Worm (Caenorhabditis elegans) whole organism, midembryonic: ENCODE results near the gene nlp-61.

Experiments used
- T22C8.4 ChIP-seq: fragments of 200-800 bp; sonication (Bioruptor generic); IDR thresholded peaks from 2 replicates; pipeline ENCODE4 v1.3.6; 2022; ENCODE audit warnings: missing genetic modification characterization, missing compliant biosample characterization
- cog-1 ChIP-seq: sonication (generic microtip); optimal IDR thresholded peaks from 2 replicates; lab custom pipeline; 2016; ENCODE audit warnings: missing genetic modification characterization, missing compliant biosample characterization
- flt-1 ChIP-seq: fragments of 200-800 bp; sonication (Bioruptor generic); IDR thresholded peaks from 2 replicates; pipeline ENCODE4 v1.3.6; 2022; ENCODE audit warnings: missing genetic modification characterization, missing compliant biosample characterization
- klf-2 ChIP-seq: fragments of 200-800 bp; sonication (Bioruptor generic); conservative IDR thresholded peaks from 2 replicates; pipeline ENCODE4 v1.3.6; 2022; ENCODE audit warnings: missing genetic modification reagents, missing genetic modification characterization, missing compliant biosample characterization
- med-1 ChIP-seq: sonication (generic microtip); optimal IDR thresholded peaks from 2 replicates; lab custom pipeline; 2017; ENCODE audit warnings: missing genetic modification characterization, mild to moderate bottlenecking, missing compliant biosample characterization, antibody characterized with exemption, missing genetic modification reagents; ENCODE audit not compliant: insufficient read depth
- ref-1 ChIP-seq: fragments of 200-800 bp; sonication (Bioruptor generic); conservative IDR thresholded peaks from 2 replicates; pipeline ENCODE4 v1.3.6; 2022; ENCODE audit warnings: missing genetic modification reagents, missing genetic modification characterization, missing compliant biosample characterization
- tab-1 ChIP-seq: fragments of 200-800 bp; sonication (Bioruptor generic); IDR thresholded peaks from 2 replicates; pipeline ENCODE4 v1.3.6; 2022; ENCODE audit warnings: missing genetic modification characterization, missing compliant biosample characterization
- ztf-23 ChIP-seq: fragments of 200-800 bp; sonication (Bioruptor generic); IDR thresholded peaks from 2 replicates; pipeline ENCODE4 v1.3.6; 2022; ENCODE audit warnings: missing genetic modification reagents, missing genetic modification characterization, missing compliant biosample characterization
- ztf-29 ChIP-seq: fragments of 200-800 bp; sonication (Bioruptor generic); IDR thresholded peaks from 2 replicates; pipeline ENCODE4 v1.3.6; 2022; ENCODE audit warnings: missing genetic modification reagents, missing genetic modification characterization, missing compliant biosample characterization

nlp-61 gene

DNA sequence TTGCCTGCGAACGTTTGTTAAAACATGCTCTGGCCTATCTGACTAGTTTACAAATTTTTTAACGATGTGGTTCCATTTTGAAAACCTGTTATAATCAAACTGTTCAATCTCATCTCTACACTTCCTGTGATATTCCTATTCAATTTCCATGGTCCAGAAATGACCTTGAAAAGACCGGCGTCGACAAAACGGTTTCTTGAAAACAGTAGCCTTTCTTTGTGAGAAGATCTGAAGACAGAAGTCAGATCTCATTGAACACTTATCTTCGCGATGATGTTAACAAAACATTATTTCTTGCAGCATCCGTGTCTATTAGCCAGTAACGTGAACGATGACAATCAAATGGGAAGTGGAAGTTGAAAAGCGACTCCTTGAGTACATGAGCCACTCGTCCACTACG is 30.8 kb upstream of the nlp-61 start, which contains the start of gene C44E12.1:
Gene C44E12.1 (plus strand): TSS at position 301 of the 400 bp plus-strand sequence.
- no peak for TF ChIP-seq tab-1 (GFP tag; lab: Robert Waterston, UW)
- no peak for TF ChIP-seq cog-1 (tag; lab: Kevin White, UChicago)
- no peak for TF ChIP-seq ztf-23
- TF ChIP-seq flt-1 (GFP tag; lab: Robert Waterston, UW), result no peak

DNA sequence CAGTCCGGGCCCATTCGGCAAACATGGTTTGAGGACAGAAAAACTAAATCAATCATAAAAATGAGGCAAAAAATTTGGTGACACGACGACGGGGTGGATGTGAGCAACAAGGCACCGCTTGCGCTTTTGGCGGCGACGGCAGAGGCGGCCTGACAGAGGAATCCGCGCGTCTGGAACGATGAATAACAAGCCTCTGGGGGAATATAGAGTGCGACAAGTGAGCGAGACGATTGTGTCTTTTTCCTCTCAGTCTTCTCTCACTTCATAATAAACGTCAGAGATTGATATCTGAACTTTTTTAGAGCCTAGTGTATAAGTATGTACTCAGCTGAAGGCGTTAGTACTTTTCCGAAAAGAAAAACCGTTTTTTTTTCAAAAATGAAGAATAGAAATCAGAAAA is 19.5 kb upstream of the nlp-61 start, which contains the start of gene twk-17:
Gene twk-17 (minus strand): TSS at position 101 of the 400 bp plus-strand sequence.
- TF ChIP-seq med-1 (no peak), T22C8.4 (GFP tag; lab: Robert Waterston, UW) (no peak), cog-1 (tag; lab: Kevin White, UChicago) (no peak), flt-1 (GFP tag; lab: Robert Waterston, UW) (no peak), tab-1 (GFP tag; lab: Robert Waterston, UW) (no peak), ztf-23 (no peak), ref-1 (GFP tag; lab: Robert Waterston, UW) (no peak), klf-2 (GFP tag; lab: Robert Waterston, UW) (no peak)

DNA sequence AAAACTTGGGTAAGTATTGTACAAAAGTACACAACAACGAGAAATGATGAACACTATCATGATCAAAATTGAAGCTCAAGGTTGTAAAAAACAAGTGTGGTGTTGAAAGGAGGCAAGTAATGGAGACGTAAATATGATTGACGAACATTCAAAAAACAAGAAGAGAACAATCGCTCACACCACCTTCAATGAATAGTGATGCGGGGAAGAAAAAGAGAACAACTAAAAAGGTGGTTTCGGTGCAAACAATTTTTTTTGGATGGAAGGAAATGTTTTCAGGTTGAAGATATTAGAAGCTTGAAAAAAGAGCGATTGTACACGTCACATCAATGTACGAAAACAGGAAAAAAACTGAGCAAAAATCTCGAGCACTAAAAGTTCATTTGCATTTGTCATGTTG is 13.0 kb upstream of the nlp-61 start:
- no peak for TF ChIP-seq ztf-29
- no peak for TF ChIP-seq tab-1 (GFP tag; lab: Robert Waterston, UW)
- TF ChIP-seq klf-2 (GFP tag; lab: Robert Waterston, UW), result no peak
- no peak for TF ChIP-seq T22C8.4 (GFP tag; lab: Robert Waterston, UW)
- no peak for TF ChIP-seq med-1
- no peak for TF ChIP-seq cog-1 (tag; lab: Kevin White, UChicago)
- no peak for TF ChIP-seq ztf-23
- no peak for TF ChIP-seq ref-1 (GFP tag; lab: Robert Waterston, UW)
- TF ChIP-seq flt-1 (GFP tag; lab: Robert Waterston, UW), result no peak

DNA sequence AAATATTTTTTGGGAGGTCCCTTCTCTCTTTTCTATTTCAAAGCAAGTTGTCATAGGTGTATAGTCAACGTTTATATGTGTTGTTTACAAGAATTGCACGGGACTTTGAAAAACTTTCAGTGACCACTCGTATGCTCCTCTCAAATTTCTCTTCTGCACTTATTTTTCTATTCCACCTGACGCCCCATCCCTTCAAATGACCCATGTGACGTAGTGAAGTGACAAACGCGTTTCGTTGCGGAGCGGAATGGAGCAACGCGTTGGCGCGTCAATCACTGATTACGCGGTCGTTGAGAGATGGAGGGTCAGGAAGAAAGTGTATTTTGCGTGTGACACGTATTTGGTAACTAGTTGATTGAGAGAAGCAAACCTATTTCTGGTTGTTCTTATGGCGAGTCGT is 8.6 kb downstream of the nlp-61 start:
- no peak for TF ChIP-seq T22C8.4 (GFP tag; lab: Robert Waterston, UW)
- TF ChIP-seq ztf-29, result no peak
- TF ChIP-seq ztf-23, result no peak
- no peak for TF ChIP-seq med-1
- no peak for TF ChIP-seq cog-1 (tag; lab: Kevin White, UChicago)
- no peak for TF ChIP-seq ref-1 (GFP tag; lab: Robert Waterston, UW)
- TF ChIP-seq klf-2 (GFP tag; lab: Robert Waterston, UW), result no peak
- no peak for TF ChIP-seq flt-1 (GFP tag; lab: Robert Waterston, UW)
- no peak for TF ChIP-seq tab-1 (GFP tag; lab: Robert Waterston, UW)

DNA sequence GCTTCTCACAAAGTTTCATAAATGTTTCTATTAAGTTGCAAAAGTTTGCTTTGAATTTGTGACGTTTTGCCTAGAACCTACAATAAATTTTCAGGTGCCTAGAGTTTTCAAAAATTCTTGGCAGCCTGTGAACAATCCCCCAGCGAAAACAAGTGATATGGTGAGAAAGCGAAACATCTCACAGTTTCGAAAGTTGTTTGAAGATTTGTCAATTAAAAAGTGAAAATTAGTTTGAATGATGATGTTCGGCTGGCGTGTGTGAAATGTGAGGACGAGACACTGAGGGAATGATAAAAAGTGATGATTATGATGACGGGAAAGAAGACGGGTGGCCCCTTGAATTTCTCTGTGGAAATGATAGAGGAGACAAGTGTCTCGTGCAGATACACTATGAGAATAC is 11.3 kb downstream of the nlp-61 start:
- TF ChIP-seq T22C8.4 (GFP tag; lab: Robert Waterston, UW) (no peak), flt-1 (GFP tag; lab: Robert Waterston, UW) (no peak), ztf-23 (no peak), med-1 (no peak), ztf-29 (no peak), klf-2 (GFP tag; lab: Robert Waterston, UW) (no peak), tab-1 (GFP tag; lab: Robert Waterston, UW) (no peak), ref-1 (GFP tag; lab: Robert Waterston, UW) (no peak), cog-1 (tag; lab: Kevin White, UChicago) (no peak)

DNA sequence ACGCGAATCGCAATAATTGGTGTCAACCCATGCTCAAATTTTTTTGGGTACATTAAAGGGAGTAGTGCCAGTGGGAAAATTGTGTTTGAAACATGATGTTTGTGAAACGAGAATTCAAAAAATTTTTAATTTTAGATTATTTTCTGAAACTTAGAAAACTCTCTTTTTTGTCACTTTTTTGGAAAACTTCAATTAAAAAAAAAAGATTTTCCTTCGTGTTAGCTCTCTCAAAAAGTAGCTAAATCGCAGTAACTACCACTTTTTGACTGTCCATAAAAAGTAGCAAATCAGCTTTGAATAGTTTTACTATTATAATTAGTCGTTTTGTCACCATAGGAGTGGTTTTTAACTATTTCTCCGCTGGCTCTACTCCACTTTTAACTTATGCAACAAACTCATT is 12.9 kb downstream of the nlp-61 start:
- TF ChIP-seq tab-1 (GFP tag; lab: Robert Waterston, UW) (no peak), T22C8.4 (GFP tag; lab: Robert Waterston, UW) (no peak), cog-1 (tag; lab: Kevin White, UChicago) (no peak), klf-2 (GFP tag; lab: Robert Waterston, UW) (no peak), flt-1 (GFP tag; lab: Robert Waterston, UW) (no peak)

DNA sequence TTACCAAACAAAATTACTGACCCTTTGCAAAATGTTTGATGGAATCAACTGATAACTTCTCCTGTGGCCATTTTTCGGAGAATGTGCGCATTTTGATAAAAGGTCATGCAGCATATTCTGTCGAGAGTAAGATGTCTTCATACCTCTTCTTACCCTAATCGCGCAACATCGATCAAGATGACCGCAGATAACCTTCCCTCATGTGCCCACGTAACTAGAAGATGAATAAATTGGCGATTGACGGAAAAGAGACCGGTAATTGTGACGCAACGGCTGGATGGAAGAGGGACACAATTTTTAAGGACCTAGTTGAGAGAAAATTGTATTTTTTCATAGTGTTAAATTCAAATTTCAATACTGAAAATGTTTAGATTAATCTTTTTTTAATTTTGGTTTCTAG is 13.4 kb downstream of the nlp-61 start:
- TF ChIP-seq tab-1 (GFP tag; lab: Robert Waterston, UW) (no peak), med-1 (no peak), klf-2 (GFP tag; lab: Robert Waterston, UW) (no peak)

DNA sequence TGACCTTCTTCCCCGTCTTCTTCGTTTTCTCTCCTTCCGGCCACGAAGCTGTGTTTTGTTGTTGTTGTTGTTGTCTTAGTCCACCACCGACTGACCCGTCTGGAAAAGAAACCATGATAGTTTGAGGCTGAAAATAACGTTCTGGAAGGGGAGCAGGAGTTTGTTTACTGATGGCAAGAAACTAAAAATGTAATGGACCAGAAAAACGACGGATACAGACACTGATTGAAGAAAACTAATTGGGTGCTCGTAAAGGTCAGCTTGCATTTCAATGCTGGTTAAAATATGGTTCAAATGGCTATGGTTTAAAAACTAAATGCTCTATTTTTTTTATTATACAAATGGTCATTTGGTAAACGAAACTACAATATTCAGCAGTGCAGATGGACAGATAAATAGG is 17.9 kb downstream of the nlp-61 start, which contains the start of gene F26A10.2:
Gene F26A10.2 (minus strand): TSS at position 101 of the 400 bp plus-strand sequence.
- no peak for TF ChIP-seq tab-1 (GFP tag; lab: Robert Waterston, UW)
- TF ChIP-seq klf-2 (GFP tag; lab: Robert Waterston, UW), result no peak
- TF ChIP-seq flt-1 (GFP tag; lab: Robert Waterston, UW), result no peak
- no peak for TF ChIP-seq ztf-29
- TF ChIP-seq ztf-23, result no peak
- no peak for TF ChIP-seq med-1
- TF ChIP-seq ref-1 (GFP tag; lab: Robert Waterston, UW), result no peak
- no peak for TF ChIP-seq cog-1 (tag; lab: Kevin White, UChicago)
- no peak for TF ChIP-seq T22C8.4 (GFP tag; lab: Robert Waterston, UW)

DNA sequence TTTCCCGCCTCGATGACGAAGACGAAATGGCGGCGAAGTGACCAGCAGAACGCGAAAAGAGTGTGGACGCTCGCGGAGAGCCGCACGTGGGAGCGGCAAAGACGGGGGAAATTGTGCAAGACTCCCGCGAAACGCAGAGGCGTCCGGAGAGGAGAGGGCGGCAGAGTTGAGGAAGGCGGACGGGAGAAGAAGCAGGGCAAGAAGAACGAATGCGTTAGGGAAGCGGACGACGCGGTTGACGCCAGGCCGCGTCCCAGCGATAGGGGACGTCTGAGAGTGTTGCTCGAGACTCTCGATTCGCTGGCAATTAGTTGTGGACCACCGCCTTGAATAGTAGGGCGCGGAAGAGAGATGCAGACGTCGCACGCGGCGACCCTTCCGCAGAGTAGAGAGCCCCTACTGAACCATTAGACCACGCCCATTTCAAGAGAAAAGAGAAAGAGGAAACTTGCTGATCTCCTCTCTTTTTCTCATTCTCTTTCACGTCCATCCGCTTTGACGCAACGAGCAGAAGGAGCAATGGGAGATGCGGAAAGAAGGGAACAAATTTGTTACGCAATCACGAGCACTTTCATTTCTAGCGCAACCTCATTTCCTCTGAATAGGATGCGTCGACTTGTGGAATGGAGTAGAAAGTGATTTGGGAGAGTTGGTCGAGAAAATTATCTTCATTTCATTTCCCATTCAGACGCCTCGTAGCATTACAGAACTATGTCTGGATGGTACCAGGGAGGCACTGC is 23.9 kb downstream of the nlp-61 start:
- no peak for TF ChIP-seq ztf-23
- TF ChIP-seq tab-1 (GFP tag; lab: Robert Waterston, UW), result 0 out of 2 replicates have a peak, but pooled peaks have one; percentile 31
- peak; percentile 9 for TF ChIP-seq cog-1 (tag; lab: Kevin White, UChicago)

DNA sequence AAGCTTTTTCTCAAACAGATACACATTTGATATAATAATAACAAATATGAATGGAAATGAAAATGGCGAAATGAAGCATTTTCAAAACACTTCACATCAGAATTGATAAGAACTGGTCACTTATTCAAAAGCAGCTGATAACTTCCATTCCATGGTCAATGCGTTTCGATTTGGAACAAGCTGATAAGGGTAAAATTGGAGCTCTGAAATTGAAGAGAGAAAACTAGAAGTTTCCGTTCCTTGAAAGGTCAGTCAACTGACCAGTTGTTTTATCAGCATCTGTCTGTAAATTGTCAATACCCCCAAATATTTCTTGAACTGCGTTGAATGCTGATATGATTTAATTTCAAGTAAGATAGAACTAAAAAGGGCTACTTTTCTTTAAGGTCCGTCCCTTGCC is 24.9 kb downstream of the nlp-61 start:
- TF ChIP-seq ztf-29 (no peak), T22C8.4 (GFP tag; lab: Robert Waterston, UW) (no peak), klf-2 (GFP tag; lab: Robert Waterston, UW) (no peak), ztf-23 (no peak), ref-1 (GFP tag; lab: Robert Waterston, UW) (no peak), flt-1 (GFP tag; lab: Robert Waterston, UW) (no peak)
